Worm (Caenorhabditis elegans) whole organism, young adult: ENCODE results near the gene ZK686.6.
"Not testable (repeated sequence)": the region's sequence is repeated elsewhere in the genome, so short reads cannot be mapped to it uniquely, and the experiment has no call there.

Source experiments
- B0261.1 ChIP-seq: sonication (generic microtip); optimal IDR thresholded peaks from 2 replicates; lab custom pipeline; 2016; ENCODE audit warnings: mild to moderate bottlenecking, missing genetic modification characterization, moderate library complexity, missing compliant biosample characterization
- B0336.3 ChIP-seq: fragments of 200-800 bp; sonication (Bioruptor generic); IDR thresholded peaks from 2 replicates; pipeline ENCODE4 v1.3.6; 2022; ENCODE audit warnings: missing genetic modification characterization, missing compliant biosample characterization
- C17E4.6 ChIP-seq: fragments of 200-800 bp; sonication (Bioruptor generic); IDR thresholded peaks from 2 replicates; pipeline ENCODE4 v1.3.6; 2022; ENCODE audit warnings: missing genetic modification reagents, missing genetic modification characterization, missing compliant biosample characterization
- D2030.7 ChIP-seq: fragments of 200-800 bp; sonication (Bioruptor generic); IDR thresholded peaks from 2 replicates; pipeline ENCODE4 v1.3.6; 2022; ENCODE audit warnings: missing genetic modification reagents, missing genetic modification characterization, missing compliant biosample characterization
- F22D6.2 ChIP-seq: sonication (generic microtip); optimal IDR thresholded peaks from 2 replicates; lab custom pipeline; 2016; ENCODE audit warnings: mild to moderate bottlenecking, missing genetic modification characterization, missing compliant biosample characterization
- F33H1.4 ChIP-seq: fragments of 200-800 bp; sonication (Bioruptor generic); IDR thresholded peaks from 2 replicates; pipeline ENCODE4 v1.3.6; 2022; ENCODE audit warnings: missing genetic modification reagents, missing genetic modification characterization, missing compliant biosample characterization
- F52B5.7 ChIP-seq: sonication (generic microtip); optimal IDR thresholded peaks from 2 replicates; lab custom pipeline; 2016; ENCODE audit warnings: mild to moderate bottlenecking, missing genetic modification characterization, missing compliant biosample characterization
- Y53G8AR.9 ChIP-seq: fragments of 200-800 bp; sonication (Bioruptor generic); conservative IDR thresholded peaks from 2 replicates; pipeline ENCODE4 v1.3.6; 2022; ENCODE audit warnings: missing genetic modification reagents, missing genetic modification characterization, missing compliant biosample characterization
- Y56A3A.18 ChIP-seq: fragments of 200-800 bp; sonication (Bioruptor generic); IDR thresholded peaks from 2 replicates; pipeline ENCODE4 v1.3.6; 2022; ENCODE audit warnings: missing genetic modification reagents, missing genetic modification characterization, missing compliant biosample characterization
- Y95B8A.8 ChIP-seq: fragments of 200-800 bp; sonication (Bioruptor generic); IDR thresholded peaks from 2 replicates; pipeline ENCODE4 v1.3.6; 2022; ENCODE audit warnings: missing genetic modification reagents, missing genetic modification characterization, missing compliant biosample characterization
- ama-1 ChIP-seq, 3 experiments: fragments of 150-350 bp in 1 of 3; sonication (generic microtip) in 2 of 3; optimal IDR thresholded peaks; 2 replicates each; lab custom pipeline; 2014 to 2018; ENCODE audit warnings: missing biosample characterization in 2 of 3, missing genetic modification characterization in 2 of 3, missing genetic modification reagents in 2 of 3
- attf-3 ChIP-seq: fragments of 200-800 bp; sonication (Bioruptor generic); conservative IDR thresholded peaks from 2 replicates; pipeline ENCODE4 v1.3.6; 2022; ENCODE audit warnings: missing genetic modification reagents, missing genetic modification characterization, missing compliant biosample characterization
- attf-5 ChIP-seq: fragments of 200-800 bp; sonication (Bioruptor generic); optimal IDR thresholded peaks from 2 replicates; lab custom pipeline; 2018; ENCODE audit warnings: mild to moderate bottlenecking, missing genetic modification characterization, missing compliant biosample characterization
- attf-6 ChIP-seq: fragments of 200-800 bp; sonication (Bioruptor generic); IDR thresholded peaks from 2 replicates; pipeline ENCODE4 v1.3.6; 2022; ENCODE audit warnings: missing genetic modification reagents, missing genetic modification characterization, missing compliant biosample characterization
- cebp-1 ChIP-seq, 2 experiments: fragments of 200-800 bp in 1 of 2; sonication (Bioruptor generic) in 1 of 2; sonication (generic microtip) in 1 of 2; IDR thresholded peaks in 1 of 2; optimal IDR thresholded peaks in 1 of 2; 2 replicates each; pipeline versions ENCODE4 v1.3.6 to Lab custom; 2017 to 2022; ENCODE audit warnings: missing compliant biosample characterization in 2 of 2, missing genetic modification characterization in 2 of 2, mild to moderate bottlenecking in 1 of 2, missing genetic modification reagents in 1 of 2, moderate library complexity in 1 of 2
- ceh-91 ChIP-seq: fragments of 200-800 bp; sonication (Bioruptor generic); IDR thresholded peaks from 2 replicates; pipeline ENCODE4 v1.3.6; 2022; ENCODE audit warnings: missing genetic modification reagents, missing genetic modification characterization, missing compliant biosample characterization
- dox-1 ChIP-seq: fragments of 200-800 bp; sonication (Bioruptor generic); IDR thresholded peaks from 2 replicates; pipeline ENCODE4 v1.3.6; 2022; ENCODE audit warnings: missing genetic modification reagents, missing genetic modification characterization, missing compliant biosample characterization
- egl-18 ChIP-seq: fragments of 200-800 bp; sonication (Bioruptor generic); IDR thresholded peaks from 2 replicates; pipeline ENCODE4 v1.3.6; 2022; ENCODE audit warnings: missing genetic modification reagents, missing genetic modification characterization, missing compliant biosample characterization
- egl-44 ChIP-seq: fragments of 200-800 bp; sonication (Bioruptor generic); IDR thresholded peaks from 2 replicates; pipeline ENCODE4 v1.3.6; 2022; ENCODE audit warnings: missing genetic modification reagents, missing genetic modification characterization, missing compliant biosample characterization
- ekl-4 ChIP-seq: fragments of 200-800 bp; sonication (Bioruptor generic); IDR thresholded peaks from 2 replicates; pipeline ENCODE4 v1.3.6; 2022; ENCODE audit warnings: missing genetic modification reagents, missing genetic modification characterization, missing compliant biosample characterization
- ets-4 ChIP-seq: fragments of 200-800 bp; sonication (Bioruptor generic); optimal IDR thresholded peaks from 2 replicates; lab custom pipeline; 2018; ENCODE audit warnings: mild to moderate bottlenecking, missing genetic modification characterization, missing compliant biosample characterization
- hmg-1.2 ChIP-seq: fragments of 200-800 bp; sonication (Bioruptor generic); IDR thresholded peaks from 2 replicates; pipeline ENCODE4 v1.3.6; 2022; ENCODE audit warnings: missing genetic modification reagents, missing genetic modification characterization, missing compliant biosample characterization
- hmg-20 ChIP-seq: fragments of 200-800 bp; sonication (Bioruptor generic); IDR thresholded peaks from 2 replicates; pipeline ENCODE4 v1.3.6; 2022; ENCODE audit warnings: missing genetic modification reagents, missing genetic modification characterization, missing compliant biosample characterization
- hsf-1 ChIP-seq: fragments of 200-800 bp; sonication (Bioruptor generic); IDR thresholded peaks from 2 replicates; pipeline ENCODE4 v1.3.6; 2022; ENCODE audit warnings: missing genetic modification reagents, missing genetic modification characterization, missing compliant biosample characterization
- let-526 ChIP-seq: fragments of 200-800 bp; sonication (Bioruptor generic); IDR thresholded peaks from 2 replicates; pipeline ENCODE4 v1.3.6; 2022; ENCODE audit warnings: missing genetic modification reagents, missing genetic modification characterization, missing compliant biosample characterization
- let-607 ChIP-seq, 2 experiments: fragments of 200-800 bp in 1 of 2; sonication (Bioruptor generic) in 1 of 2; sonication (generic microtip) in 1 of 2; optimal IDR thresholded peaks; 2 replicates each; lab custom pipeline; 2016 to 2018; ENCODE audit warnings: mild to moderate bottlenecking in 2 of 2, missing compliant biosample characterization in 2 of 2, missing genetic modification characterization in 2 of 2, moderate library complexity in 2 of 2, missing genotype in 1 of 2
- lin-40 ChIP-seq: sonication (generic microtip); optimal IDR thresholded peaks from 2 replicates; lab custom pipeline; 2016; ENCODE audit warnings: missing genetic modification characterization, mild to moderate bottlenecking, missing compliant biosample characterization, missing genotype, missing genetic modification reagents
- lin-54 ChIP-seq: fragments of 200-800 bp; sonication (Bioruptor generic); optimal IDR thresholded peaks from 2 replicates; lab custom pipeline; 2018; ENCODE audit warnings: mild to moderate bottlenecking, missing genetic modification characterization, missing compliant biosample characterization
- lir-1 ChIP-seq: fragments of 200-800 bp; sonication (Bioruptor generic); conservative IDR thresholded peaks from 2 replicates; pipeline ENCODE4 v1.3.6; 2022; ENCODE audit warnings: missing genetic modification reagents, missing genetic modification characterization, missing compliant biosample characterization
- lsl-1 ChIP-seq: fragments of 200-800 bp; sonication (Bioruptor generic); optimal IDR thresholded peaks from 2 replicates; lab custom pipeline; 2018; ENCODE audit warnings: mild to moderate bottlenecking, missing genetic modification characterization, moderate library complexity, missing compliant biosample characterization
- madf-3 ChIP-seq: fragments of 200-800 bp; sonication (Bioruptor generic); IDR thresholded peaks from 2 replicates; pipeline ENCODE4 v1.3.6; 2022; ENCODE audit warnings: missing genetic modification reagents, missing genetic modification characterization, missing compliant biosample characterization
- madf-6 ChIP-seq: fragments of 200-800 bp; sonication (Bioruptor generic); IDR thresholded peaks from 2 replicates; pipeline ENCODE4 v1.3.6; 2022; ENCODE audit warnings: missing genetic modification reagents, missing genetic modification characterization, missing compliant biosample characterization
- madf-8 ChIP-seq: fragments of 200-800 bp; sonication (Bioruptor generic); conservative IDR thresholded peaks from 2 replicates; pipeline ENCODE4 v1.3.6; 2022; ENCODE audit warnings: missing genetic modification reagents, missing genetic modification characterization, missing compliant biosample characterization
- mcd-1 ChIP-seq: fragments of 200-800 bp; sonication (Bioruptor generic); IDR thresholded peaks from 2 replicates; pipeline ENCODE4 v1.3.6; 2022; ENCODE audit warnings: missing genetic modification reagents, missing genetic modification characterization, missing compliant biosample characterization
- nfyb-1 ChIP-seq: fragments of 200-800 bp; sonication (Bioruptor generic); IDR thresholded peaks from 2 replicates; pipeline ENCODE4 v1.3.6; 2022; ENCODE audit warnings: missing genetic modification reagents, missing genetic modification characterization, missing compliant biosample characterization
- nhr-120 ChIP-seq: fragments of 200-800 bp; sonication (Bioruptor generic); IDR thresholded peaks from 2 replicates; pipeline ENCODE4 v1.3.6; 2022; ENCODE audit warnings: missing genetic modification characterization, missing compliant biosample characterization
- nhr-27 ChIP-seq: fragments of 200-800 bp; sonication (Bioruptor generic); optimal IDR thresholded peaks from 2 replicates; lab custom pipeline; 2018; ENCODE audit warnings: mild to moderate bottlenecking, missing genetic modification characterization, moderate library complexity, missing compliant biosample characterization
- nhr-80 ChIP-seq: sonication (generic microtip); optimal IDR thresholded peaks from 2 replicates; lab custom pipeline; 2016; ENCODE audit warnings: missing genetic modification characterization, missing compliant biosample characterization
- pbrm-1 ChIP-seq: fragments of 200-800 bp; sonication (Bioruptor generic); IDR thresholded peaks from 2 replicates; pipeline ENCODE4 v1.3.6; 2022; ENCODE audit warnings: missing genetic modification reagents, missing genetic modification characterization, missing compliant biosample characterization
- rcor-1 ChIP-seq: fragments of 200-800 bp; sonication (Bioruptor generic); IDR thresholded peaks from 2 replicates; pipeline ENCODE4 v1.3.6; 2022; ENCODE audit warnings: missing genetic modification reagents, missing genetic modification characterization, missing compliant biosample characterization
- rpc-1 ChIP-seq, 2 experiments: fragments of 150-350 bp in 1 of 2; sonication (generic microtip) in 1 of 2; optimal IDR thresholded peaks; 2 replicates each; lab custom pipeline; 2014 to 2018; ENCODE audit warnings: missing biosample characterization in 1 of 2, missing genetic modification characterization in 1 of 2, missing genetic modification reagents in 1 of 2, missing genotype in 1 of 2
- sdz-38 ChIP-seq: sonication (generic microtip); optimal IDR thresholded peaks from 2 replicates; lab custom pipeline; 2016; ENCODE audit warnings: missing genotype, missing genetic modification characterization, missing compliant biosample characterization
- sptf-2 ChIP-seq: fragments of 200-800 bp; sonication (Bioruptor generic); optimal IDR thresholded peaks from 2 replicates; lab custom pipeline; 2018; ENCODE audit warnings: mild to moderate bottlenecking, missing genetic modification characterization, missing compliant biosample characterization
- tbp1 ChIP-seq: fragments of 200-800 bp; sonication (Bioruptor generic); optimal IDR thresholded peaks from 2 replicates; lab custom pipeline; 2018; ENCODE audit warnings: mild to moderate bottlenecking, missing genetic modification characterization, missing compliant biosample characterization
- ztf-18 ChIP-seq: sonication (generic microtip); optimal IDR thresholded peaks from 2 replicates; lab custom pipeline; 2016; ENCODE audit warnings: missing genotype, mild to moderate bottlenecking, missing genetic modification characterization, missing compliant biosample characterization
- ztf-25 ChIP-seq: fragments of 200-800 bp; sonication (Bioruptor generic); IDR thresholded peaks from 2 replicates; pipeline ENCODE4 v1.3.6; 2022; ENCODE audit warnings: missing genetic modification reagents, missing genetic modification characterization, missing compliant biosample characterization

ZK686.6 gene

ce11 chrIII:7770986-7771385, 1.8 kb downstream of the ZK686.6 start:
- TF ChIP-seq tbp1 (peak; percentile 66), hmg-1.2 (GFP tag; lab: Robert Waterston, UW) (peak; percentile 47), Y53G8AR.9 (GFP tag; lab: Robert Waterston, UW) (peak; percentile 90), lin-40 (tag; lab: Kevin White, UChicago) (peak; percentile 34), nhr-80 (tag; lab: Kevin White, UChicago) (peak; percentile 3), D2030.7 (peak; percentile 70), madf-6 (peak; percentile 61), dox-1 (peak; percentile 91), Y56A3A.18 (GFP tag; lab: Robert Waterston, UW) (peak; percentile 55; the same call in 1 of the 2 replicates), hmg-20 (GFP tag; lab: Robert Waterston, UW) (0 out of 2 replicates have a peak, but pooled peaks have one; percentile 9), ceh-91 (0 out of 2 replicates have a peak, but pooled peaks have one; percentile 17), madf-3 (peak; percentile 67; the same call in 1 of the 2 replicates), pbrm-1 (GFP tag; lab: Robert Waterston, UW) (peak; percentile 82), mcd-1 (GFP tag; lab: Robert Waterston, UW) (peak; percentile 87), C17E4.6 (GFP tag; lab: Robert Waterston, UW) (peak; percentile 57; the same call in 1 of the 2 replicates), let-607 (tag; optimal IDR thresholded peaks at IDR 0.05; lab: Kevin White, UChicago) (peak in 1 of 2 experiments; percentile 5), lsl-1 (GFP tag; lab: Kevin White, UChicago) (peak; percentile 34), nfyb-1 (GFP tag; lab: Robert Waterston, UW) (peak; percentile 77), rcor-1 (GFP tag; lab: Robert Waterston, UW) (peak; percentile 70), hsf-1 (GFP tag; lab: Robert Waterston, UW) (peak; percentile 60; the same call in 1 of the 2 replicates), lin-54 (GFP tag; lab: Kevin White, UChicago) (peak; percentile 53), cebp-1 (tag; optimal IDR thresholded peaks at IDR 0.05; lab: Kevin White, UChicago) (peak; percentile 59), F33H1.4 (GFP tag; lab: Robert Waterston, UW) (peak; percentile 62), Y95B8A.8 (GFP tag; lab: Robert Waterston, UW) (peak; percentile 74), rpc-1 (optimal IDR thresholded peaks at IDR 0.05; lab: Kevin White, UChicago) (peak; percentile 5), rpc-1 (tag; optimal IDR thresholded peaks at IDR 0.05; lab: Kevin White, UChicago) (peak; percentile 64), attf-3 (peak; percentile 77), ekl-4 (GFP tag; lab: Robert Waterston, UW) (peak; percentile 64), attf-5 (GFP tag; lab: Kevin White, UChicago) (peak; percentile 32), ztf-18 (tag; lab: Kevin White, UChicago) (peak; percentile 94), B0336.3 (GFP tag; lab: Robert Waterston, UW) (0 out of 2 replicates have a peak, but pooled peaks have one; percentile 27), B0261.1 (tag; lab: Kevin White, UChicago) (peak; percentile 62)
- TF ChIP-seq cebp-1 (GFP tag; IDR thresholded peaks at IDR 0.05; lab: Robert Waterston, UW) = not testable (repeated sequence)

DNA sequence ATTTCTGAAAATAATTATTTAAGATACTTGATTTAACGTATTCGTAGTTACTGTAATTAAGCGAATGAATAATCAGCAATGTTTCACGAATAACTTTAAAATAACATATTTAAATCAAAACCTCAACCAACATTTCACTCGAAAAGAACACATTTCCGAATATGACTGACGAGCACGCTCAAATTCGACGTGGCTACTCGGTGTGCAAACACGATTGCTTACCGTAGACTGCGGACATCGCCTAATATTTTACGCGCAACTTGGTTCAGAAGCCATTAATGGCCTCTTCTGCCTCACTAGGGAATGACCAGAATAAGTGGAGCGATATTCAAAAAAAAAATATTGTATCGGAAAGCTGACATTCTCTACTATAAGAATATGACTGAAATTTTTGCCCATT, 2.8 kb downstream of the ZK686.6 start, which contains the start of gene snu-23:
Gene snu-23, minus strand, starts transcription at position 156 of the 400 bp plus-strand sequence.
- TF ChIP-seq ama-1 (optimal IDR thresholded peaks at IDR 0.05; lab: Kevin White, UChicago) = no peak
- TF ChIP-seq ama-1 (GFP tag; optimal IDR thresholded peaks at IDR 0.05; lab: Kevin White, UChicago) = no peak
- no peak for TF ChIP-seq madf-8 (GFP tag; lab: Robert Waterston, UW)
- TF ChIP-seq ztf-25 (GFP tag; lab: Robert Waterston, UW) = no peak
- no peak for TF ChIP-seq rpc-1 (optimal IDR thresholded peaks at IDR 0.05; lab: Kevin White, UChicago)
- TF ChIP-seq rpc-1 (tag; optimal IDR thresholded peaks at IDR 0.05; lab: Kevin White, UChicago) = peak; percentile 32
- TF ChIP-seq egl-44 (GFP tag; lab: Robert Waterston, UW) = no peak
- no peak for TF ChIP-seq F22D6.2 (tag; lab: Kevin White, UChicago)
- TF ChIP-seq ztf-18 (tag; lab: Kevin White, UChicago) = peak; percentile 5
- TF ChIP-seq sptf-2 (GFP tag; lab: Kevin White, UChicago) = no peak
- TF ChIP-seq let-526 (GFP tag; lab: Robert Waterston, UW) = no peak
- TF ChIP-seq nhr-27 (tag; lab: Kevin White, UChicago) = no peak
- 0 out of 2 replicates have a peak, but pooled peaks have one; percentile 18 for TF ChIP-seq attf-3
- no peak for TF ChIP-seq egl-18 (GFP tag; lab: Robert Waterston, UW)
- TF ChIP-seq nhr-80 (tag; lab: Kevin White, UChicago) = no peak
- no peak for TF ChIP-seq mcd-1 (GFP tag; lab: Robert Waterston, UW)
- no peak for TF ChIP-seq lir-1 (GFP tag; lab: Robert Waterston, UW)
- no peak for TF ChIP-seq ets-4 (GFP tag; lab: Kevin White, UChicago)
- TF ChIP-seq nhr-120 (GFP tag; lab: Robert Waterston, UW) = no peak
- TF ChIP-seq F52B5.7 (tag; lab: Kevin White, UChicago) = no peak
- TF ChIP-seq attf-6 = no peak
- no peak for TF ChIP-seq sdz-38
- TF ChIP-seq ekl-4 (GFP tag; lab: Robert Waterston, UW) = no peak
